Fruit fly (Drosophila melanogaster): ENCODE measurements around the gene Tbc1d15-17.

DNA sequence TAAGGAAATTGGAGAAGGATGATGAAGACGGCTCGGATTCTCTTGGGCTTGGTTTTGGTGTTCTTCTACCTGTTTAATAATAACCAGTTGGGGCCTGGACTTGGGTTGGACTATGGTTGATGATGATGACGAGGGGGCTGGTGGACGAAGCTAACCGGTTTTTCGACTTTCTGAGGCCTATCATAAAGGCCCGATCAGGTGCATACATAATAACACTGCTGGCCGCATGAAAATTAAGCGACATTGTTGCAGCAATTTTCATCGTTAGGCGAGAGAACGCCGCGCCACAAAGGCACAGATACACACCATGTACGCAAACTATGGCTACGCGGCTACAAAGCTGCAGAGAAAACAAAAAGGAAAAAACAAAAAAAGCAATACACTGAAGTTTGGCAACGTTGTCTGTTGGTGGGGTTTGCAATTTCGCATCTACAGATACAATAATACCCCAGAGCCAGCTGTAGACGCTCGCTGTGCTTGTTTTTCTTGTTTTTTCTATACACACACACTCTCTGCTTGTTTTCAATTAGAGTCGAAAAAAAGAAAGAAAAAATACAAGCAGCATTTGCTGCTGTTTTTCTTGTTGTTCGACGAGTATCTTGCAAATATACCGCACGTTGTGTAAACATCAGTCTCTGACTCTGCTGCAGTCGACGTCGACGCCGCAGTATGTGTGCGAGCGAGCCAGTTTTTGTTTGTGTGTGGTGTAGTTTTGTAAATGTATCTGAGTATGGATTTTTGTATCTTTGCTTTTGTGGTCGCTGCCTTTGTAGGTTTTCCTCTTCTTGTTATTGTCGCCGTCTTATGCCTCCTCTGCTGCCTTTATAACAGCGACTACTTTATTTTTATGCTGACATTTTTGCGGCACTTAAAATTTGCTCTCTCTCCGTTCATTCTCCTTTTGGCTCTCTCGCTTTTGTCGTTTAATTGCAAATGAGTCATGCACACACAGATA, 40.6 kb upstream of the Tbc1d15-17 start:
- TF ChIP-seq Myc (optimal IDR thresholded peaks at IDR 0.05) (no peak), psq (optimal IDR thresholded peaks at IDR 0.05) (no peak), h (optimal IDR thresholded peaks at IDR 0.05) (no peak)
